Worm (Caenorhabditis elegans) whole organism, early embryonic: ENCODE data around the gene K01D12.9.

Source experiments
- F13C5.2 ChIP-seq: sonication (generic microtip); optimal IDR thresholded peaks from 2 replicates; lab custom pipeline; 2017; ENCODE audit warnings: mild to moderate bottlenecking, missing genetic modification characterization, inconsistent platforms, missing compliant biosample characterization
- aly-1 ChIP-seq: sonication (generic microtip); optimal IDR thresholded peaks from 2 replicates; lab custom pipeline; 2016; ENCODE audit warnings: missing genetic modification characterization, missing compliant biosample characterization
- ama-1 ChIP-seq: fragments of 150-350 bp; optimal IDR thresholded peaks from 2 replicates; lab custom pipeline; 2014
- ceh-13 ChIP-seq: fragments of 200-800 bp; sonication (Bioruptor generic); optimal IDR thresholded peaks from 2 replicates; lab custom pipeline; 2018; ENCODE audit warnings: mild to moderate bottlenecking, missing genetic modification characterization, missing compliant biosample characterization
- ceh-36 ChIP-seq: sonication (generic microtip); optimal IDR thresholded peaks from 2 replicates; lab custom pipeline; 2016; ENCODE audit warnings: missing genetic modification characterization, inconsistent platforms, missing compliant biosample characterization
- hmg-4 ChIP-seq: fragments of 200-800 bp; sonication (Bioruptor generic); optimal IDR thresholded peaks from 2 replicates; lab custom pipeline; 2018; ENCODE audit warnings: mild to moderate bottlenecking, missing genetic modification characterization, missing compliant biosample characterization
- pes-1 ChIP-seq: fragments of 200-800 bp; sonication (Bioruptor generic); IDR thresholded peaks from 2 replicates; pipeline ENCODE4 v1.3.6; 2022; ENCODE audit warnings: missing genetic modification reagents, missing genetic modification characterization, missing compliant biosample characterization
- scrt-1 ChIP-seq: fragments of 200-800 bp; sonication (Bioruptor generic); IDR thresholded peaks from 2 replicates; pipeline ENCODE4 v1.3.6; 2022; ENCODE audit warnings: missing genetic modification characterization, missing compliant biosample characterization
- tbx-11 ChIP-seq: fragments of 200-800 bp; sonication (Bioruptor generic); IDR thresholded peaks from 2 replicates; pipeline ENCODE4 v1.3.6; 2022; ENCODE audit warnings: missing genetic modification characterization, missing compliant biosample characterization
- tra-4 ChIP-seq: sonication (generic microtip); optimal IDR thresholded peaks from 2 replicates; lab custom pipeline; 2017; ENCODE audit warnings: missing genetic modification characterization, missing compliant biosample characterization

- TF ChIP-seq F13C5.2 (no peak), tbx-11 (no peak), hmg-4 (no peak), ama-1 (lab: Kevin White, UChicago) (no peak), tra-4 (tag; lab: Kevin White, UChicago) (no peak), pes-1 (GFP tag; lab: Robert Waterston, UW) (no peak), ceh-36 (tag; lab: Kevin White, UChicago) (no peak), aly-1 (tag; lab: Kevin White, UChicago) (no peak), scrt-1 (no peak), ceh-13 (no peak)
These were observed 39.3 kb upstream of the K01D12.9 start, which contains the start of gene pals-39 for ce11 chrV:12443754-12444153.
